Worm (Caenorhabditis elegans) whole organism, L3 larva: ENCODE results near the gene tmd-2.

Source experiments
- ceh-16 ChIP-seq: sonication (generic microtip); optimal IDR thresholded peaks from 2 replicates; lab custom pipeline; 2017; ENCODE audit warnings: missing biosample characterization, missing genetic modification characterization
- nhr-11 ChIP-seq: fragments of 150-350 bp; optimal IDR thresholded peaks from 2 replicates; lab custom pipeline; 2014; ENCODE audit warnings: missing biosample characterization, missing genetic modification characterization
- nhr-25 ChIP-seq: sonication (generic microtip); optimal IDR thresholded peaks from 2 replicates; lab custom pipeline; 2017; ENCODE audit warnings: missing biosample characterization, missing genetic modification characterization
- pha-4 ChIP-seq: fragments of 150-350 bp; optimal IDR thresholded peaks from 2 replicates; lab custom pipeline; 2014; ENCODE audit warnings: missing biosample characterization, missing genetic modification reagents, missing genetic modification characterization
- zag-1 ChIP-seq: fragments of 150-350 bp; optimal IDR thresholded peaks from 2 replicates; lab custom pipeline; 2014; ENCODE audit warnings: missing biosample characterization, missing genetic modification characterization
- ztf-4 ChIP-seq: fragments of 150-350 bp; optimal IDR thresholded peaks from 2 replicates; lab custom pipeline; 2014; ENCODE audit warnings: missing biosample characterization, missing genetic modification characterization

- TF ChIP-seq ztf-4 (tag; lab: Kevin White, UChicago) (no peak), pha-4 (tag; lab: Kevin White, UChicago) (no peak), nhr-11 (tag; lab: Kevin White, UChicago) (no peak), zag-1 (tag; lab: Kevin White, UChicago) (no peak), ceh-16 (tag; lab: Kevin White, UChicago) (no peak), nhr-25 (tag; lab: Kevin White, UChicago) (no peak)
These were observed 49.7 kb upstream of the tmd-2 start, which contains the start of gene slc-17.5 for ce11 chrV:8284800-8285199.
